Worm (Caenorhabditis elegans) whole organism, young adult: Measurements from ENCODE around the gene unc-27.
A peak's percentile ranks its signal among the peaks of the same experiment; 100 is the strongest.

Source experiments
- B0019.2 ChIP-seq: fragments of 200-800 bp; sonication (Bioruptor generic); conservative IDR thresholded peaks from 2 replicates; pipeline ENCODE4 v1.3.6; 2022; ENCODE audit warnings: missing genetic modification reagents, missing genetic modification characterization, missing compliant biosample characterization
- B0261.1 ChIP-seq: sonication (generic microtip); optimal IDR thresholded peaks from 2 replicates; lab custom pipeline; 2016; ENCODE audit warnings: mild to moderate bottlenecking, missing genetic modification characterization, moderate library complexity, missing compliant biosample characterization
- C06A6.2 ChIP-seq: fragments of 200-800 bp; sonication (Bioruptor generic); conservative IDR thresholded peaks from 2 replicates; pipeline ENCODE4 v1.3.6; 2022; ENCODE audit warnings: missing genetic modification characterization, missing compliant biosample characterization
- C17E4.6 ChIP-seq: fragments of 200-800 bp; sonication (Bioruptor generic); IDR thresholded peaks from 2 replicates; pipeline ENCODE4 v1.3.6; 2022; ENCODE audit warnings: missing genetic modification reagents, missing genetic modification characterization, missing compliant biosample characterization
- D2030.7 ChIP-seq: fragments of 200-800 bp; sonication (Bioruptor generic); IDR thresholded peaks from 2 replicates; pipeline ENCODE4 v1.3.6; 2022; ENCODE audit warnings: missing genetic modification reagents, missing genetic modification characterization, missing compliant biosample characterization
- F10E7.11 ChIP-seq: sonication (generic microtip); optimal IDR thresholded peaks from 2 replicates; lab custom pipeline; 2017; ENCODE audit warnings: mild to moderate bottlenecking, missing genetic modification characterization, moderate library complexity, missing compliant biosample characterization
- F37B4.10 ChIP-seq: fragments of 200-800 bp; sonication (Bioruptor generic); IDR thresholded peaks from 2 replicates; pipeline ENCODE4 v1.3.6; 2022; ENCODE audit warnings: missing genetic modification characterization, missing compliant biosample characterization
- F39B2.1 ChIP-seq: fragments of 200-800 bp; sonication (Bioruptor generic); IDR thresholded peaks from 2 replicates; pipeline ENCODE4 v1.3.6; 2022; ENCODE audit warnings: missing genetic modification reagents, missing genetic modification characterization, missing compliant biosample characterization
- F57A8.1 ChIP-seq: fragments of 200-800 bp; sonication (Bioruptor generic); optimal IDR thresholded peaks from 2 replicates; lab custom pipeline; 2018; ENCODE audit warnings: mild to moderate bottlenecking, missing genetic modification characterization, moderate library complexity, missing compliant biosample characterization
- F57C9.4 ChIP-seq: sonication (generic microtip); optimal IDR thresholded peaks from 2 replicates; lab custom pipeline; 2017; ENCODE audit warnings: mild to moderate bottlenecking, missing genetic modification characterization, missing compliant biosample characterization
- K11D2.4 ChIP-seq: fragments of 200-800 bp; sonication (Bioruptor generic); IDR thresholded peaks from 2 replicates; pipeline ENCODE4 v1.3.6; 2022; ENCODE audit warnings: missing genetic modification reagents, missing genetic modification characterization, missing compliant biosample characterization
- K12H6.12 ChIP-seq: fragments of 200-800 bp; sonication (Bioruptor generic); optimal IDR thresholded peaks from 2 replicates; lab custom pipeline; 2018; ENCODE audit warnings: mild to moderate bottlenecking, missing genetic modification characterization, missing compliant biosample characterization
- Y56A3A.18 ChIP-seq: fragments of 200-800 bp; sonication (Bioruptor generic); IDR thresholded peaks from 2 replicates; pipeline ENCODE4 v1.3.6; 2022; ENCODE audit warnings: missing genetic modification reagents, missing genetic modification characterization, missing compliant biosample characterization
- akir-1 ChIP-seq: fragments of 200-800 bp; sonication (Bioruptor generic); optimal IDR thresholded peaks from 2 replicates; lab custom pipeline; 2018; ENCODE audit warnings: mild to moderate bottlenecking, missing genetic modification characterization, moderate library complexity, missing compliant biosample characterization
- ama-1 ChIP-seq, 3 experiments: fragments of 150-350 bp in 1 of 3; sonication (generic microtip) in 2 of 3; optimal IDR thresholded peaks; 2 replicates each; lab custom pipeline; 2014 to 2018; ENCODE audit warnings: missing biosample characterization in 2 of 3, missing genetic modification characterization in 2 of 3, missing genetic modification reagents in 2 of 3
- aptf-2 ChIP-seq: fragments of 200-800 bp; sonication (Bioruptor generic); conservative IDR thresholded peaks from 2 replicates; pipeline ENCODE4 v1.3.6; 2022; ENCODE audit warnings: missing genetic modification reagents, missing genetic modification characterization, missing compliant biosample characterization
- athp-1 ChIP-seq: sonication (generic microtip); optimal IDR thresholded peaks from 2 replicates; lab custom pipeline; 2017; ENCODE audit warnings: mild to moderate bottlenecking, missing genetic modification characterization, missing compliant biosample characterization
- attf-3 ChIP-seq: fragments of 200-800 bp; sonication (Bioruptor generic); conservative IDR thresholded peaks from 2 replicates; pipeline ENCODE4 v1.3.6; 2022; ENCODE audit warnings: missing genetic modification reagents, missing genetic modification characterization, missing compliant biosample characterization
- bed-1 ChIP-seq: fragments of 200-800 bp; sonication (Bioruptor generic); IDR thresholded peaks from 2 replicates; pipeline ENCODE4 v1.3.6; 2022; ENCODE audit warnings: missing genetic modification reagents, missing genetic modification characterization, missing compliant biosample characterization
- ceh-40 ChIP-seq: fragments of 200-800 bp; sonication (Bioruptor generic); IDR thresholded peaks from 2 replicates; pipeline ENCODE4 v1.3.6; 2022; ENCODE audit warnings: missing genetic modification characterization, missing compliant biosample characterization
- ceh-58 ChIP-seq: fragments of 200-800 bp; sonication (Bioruptor generic); IDR thresholded peaks from 2 replicates; pipeline ENCODE4 v1.3.6; 2022; ENCODE audit warnings: missing genetic modification characterization, missing compliant biosample characterization
- ceh-79 ChIP-seq: sonication (generic microtip); optimal IDR thresholded peaks from 2 replicates; lab custom pipeline; 2017; ENCODE audit warnings: mild to moderate bottlenecking, missing genetic modification characterization, missing compliant biosample characterization
- chd-7 ChIP-seq: sonication (generic microtip); optimal IDR thresholded peaks from 2 replicates; lab custom pipeline; 2016; ENCODE audit warnings: mild to moderate bottlenecking, missing genetic modification characterization, moderate library complexity, missing compliant biosample characterization
- dox-1 ChIP-seq: fragments of 200-800 bp; sonication (Bioruptor generic); IDR thresholded peaks from 2 replicates; pipeline ENCODE4 v1.3.6; 2022; ENCODE audit warnings: missing genetic modification reagents, missing genetic modification characterization, missing compliant biosample characterization
- dpff-1 ChIP-seq: sonication (generic microtip); optimal IDR thresholded peaks from 2 replicates; lab custom pipeline; 2017; ENCODE audit warnings: mild to moderate bottlenecking, missing genetic modification characterization, missing compliant biosample characterization
- dpl-1 ChIP-seq: fragments of 150-350 bp; optimal IDR thresholded peaks from 2 replicates; lab custom pipeline; 2014; ENCODE audit warnings: missing biosample characterization, missing genetic modification reagents, missing genetic modification characterization
- egl-18 ChIP-seq: fragments of 200-800 bp; sonication (Bioruptor generic); IDR thresholded peaks from 2 replicates; pipeline ENCODE4 v1.3.6; 2022; ENCODE audit warnings: missing genetic modification reagents, missing genetic modification characterization, missing compliant biosample characterization
- egl-44 ChIP-seq: fragments of 200-800 bp; sonication (Bioruptor generic); IDR thresholded peaks from 2 replicates; pipeline ENCODE4 v1.3.6; 2022; ENCODE audit warnings: missing genetic modification reagents, missing genetic modification characterization, missing compliant biosample characterization
- ekl-4 ChIP-seq: fragments of 200-800 bp; sonication (Bioruptor generic); IDR thresholded peaks from 2 replicates; pipeline ENCODE4 v1.3.6; 2022; ENCODE audit warnings: missing genetic modification reagents, missing genetic modification characterization, missing compliant biosample characterization
- fkh-3 ChIP-seq: sonication (generic microtip); optimal IDR thresholded peaks from 2 replicates; lab custom pipeline; 2016; ENCODE audit warnings: mild to moderate bottlenecking, missing genetic modification characterization, missing compliant biosample characterization
- him-1 ChIP-seq: sonication (generic microtip); optimal IDR thresholded peaks from 2 replicates; lab custom pipeline; 2016; ENCODE audit warnings: missing genotype, missing genetic modification reagents, missing genetic modification characterization, missing compliant biosample characterization
- hmg-1.2 ChIP-seq: fragments of 200-800 bp; sonication (Bioruptor generic); IDR thresholded peaks from 2 replicates; pipeline ENCODE4 v1.3.6; 2022; ENCODE audit warnings: missing genetic modification reagents, missing genetic modification characterization, missing compliant biosample characterization
- lin-26 ChIP-seq: fragments of 200-800 bp; sonication (Bioruptor generic); IDR thresholded peaks from 2 replicates; pipeline ENCODE4 v1.3.6; 2022; ENCODE audit warnings: missing genetic modification reagents, missing genetic modification characterization, missing compliant biosample characterization
- lin-40 ChIP-seq: sonication (generic microtip); optimal IDR thresholded peaks from 2 replicates; lab custom pipeline; 2016; ENCODE audit warnings: missing genetic modification characterization, mild to moderate bottlenecking, missing compliant biosample characterization, missing genotype, missing genetic modification reagents
- madf-3 ChIP-seq: fragments of 200-800 bp; sonication (Bioruptor generic); IDR thresholded peaks from 2 replicates; pipeline ENCODE4 v1.3.6; 2022; ENCODE audit warnings: missing genetic modification reagents, missing genetic modification characterization, missing compliant biosample characterization
- mes-4 ChIP-seq: sonication (generic microtip); optimal IDR thresholded peaks from 2 replicates; lab custom pipeline; 2016; ENCODE audit warnings: missing genotype, missing genetic modification characterization, missing compliant biosample characterization
- mxl-1 ChIP-seq: sonication (generic microtip); optimal IDR thresholded peaks from 2 replicates; lab custom pipeline; 2016; ENCODE audit warnings: missing genetic modification characterization, missing compliant biosample characterization
- nhr-120 ChIP-seq: fragments of 200-800 bp; sonication (Bioruptor generic); IDR thresholded peaks from 2 replicates; pipeline ENCODE4 v1.3.6; 2022; ENCODE audit warnings: missing genetic modification characterization, missing compliant biosample characterization
- nhr-27 ChIP-seq: fragments of 200-800 bp; sonication (Bioruptor generic); optimal IDR thresholded peaks from 2 replicates; lab custom pipeline; 2018; ENCODE audit warnings: mild to moderate bottlenecking, missing genetic modification characterization, moderate library complexity, missing compliant biosample characterization
- nhr-90 ChIP-seq: sonication (generic microtip); optimal IDR thresholded peaks from 2 replicates; lab custom pipeline; 2016; ENCODE audit warnings: missing genotype, mild to moderate bottlenecking, missing genetic modification characterization, missing compliant biosample characterization
- snpc-4 ChIP-seq, 5 experiments: fragments of 150-350 bp in 1 of 5; sonication (generic microtip) in 4 of 5; optimal IDR thresholded peaks; 2 replicates each; lab custom pipeline; 2014 to 2018; ENCODE audit warnings: missing genetic modification characterization in 5 of 5, missing biosample characterization in 3 of 5, antibody characterized with exemption in 2 of 5, mild to moderate bottlenecking in 2 of 5, missing compliant biosample characterization in 2 of 5, missing genotype in 2 of 5, moderate library complexity in 2 of 5, missing genetic modification reagents in 1 of 5
- tbx-9 ChIP-seq: sonication (generic microtip); optimal IDR thresholded peaks from 2 replicates; lab custom pipeline; 2016; ENCODE audit warnings: borderline replicate concordance, missing genetic modification characterization, inconsistent platforms, missing compliant biosample characterization
- unc-130 ChIP-seq: sonication (generic microtip); optimal IDR thresholded peaks from 2 replicates; lab custom pipeline; 2016; ENCODE audit warnings: missing genetic modification reagents, missing genetic modification characterization, missing compliant biosample characterization
- unc-62 ChIP-seq: fragments of 150-350 bp; optimal IDR thresholded peaks from 2 replicates; lab custom pipeline; 2014; ENCODE audit warnings: missing biosample characterization, missing genetic modification reagents, missing genetic modification characterization
- ztf-18 ChIP-seq: sonication (generic microtip); optimal IDR thresholded peaks from 2 replicates; lab custom pipeline; 2016; ENCODE audit warnings: missing genotype, mild to moderate bottlenecking, missing genetic modification characterization, missing compliant biosample characterization
- ztf-22 ChIP-seq: fragments of 200-800 bp; sonication (Bioruptor generic); optimal IDR thresholded peaks from 2 replicates; lab custom pipeline; 2018; ENCODE audit warnings: mild to moderate bottlenecking, missing genetic modification characterization, moderate library complexity, missing compliant biosample characterization
- ztf-25 ChIP-seq: fragments of 200-800 bp; sonication (Bioruptor generic); IDR thresholded peaks from 2 replicates; pipeline ENCODE4 v1.3.6; 2022; ENCODE audit warnings: missing genetic modification reagents, missing genetic modification characterization, missing compliant biosample characterization
- ztf-26 ChIP-seq: sonication (generic microtip); optimal IDR thresholded peaks from 2 replicates; lab custom pipeline; 2017; ENCODE audit warnings: missing genetic modification characterization, missing compliant biosample characterization
- ztf-28 ChIP-seq: fragments of 200-800 bp; sonication (Bioruptor generic); IDR thresholded peaks from 2 replicates; pipeline ENCODE4 v1.3.6; 2022; ENCODE audit warnings: missing genetic modification reagents, missing genetic modification characterization, missing compliant biosample characterization

The unc-27 gene

ce11 chrX:8838176-8838575 lies 48.9 kb downstream of the unc-27 start (continued):
- TF ChIP-seq Y56A3A.18 (GFP tag; lab: Robert Waterston, UW) (0 out of 2 replicates have a peak, but pooled peaks have one; percentile 80), dpl-1 (GFP tag; lab: Kevin White, UChicago) (no peak), unc-130 (GFP tag; lab: Kevin White, UChicago) (no peak), F39B2.1 (GFP tag; lab: Robert Waterston, UW) (no peak), lin-40 (no peak), F37B4.10 (GFP tag; lab: Robert Waterston, UW) (no peak), K12H6.12 (tag; lab: Kevin White, UChicago) (no peak), ztf-18 (tag; lab: Kevin White, UChicago) (peak; percentile 55), ceh-79 (no peak), ztf-22 (GFP tag; lab: Kevin White, UChicago) (no peak), B0261.1 (tag; lab: Kevin White, UChicago) (peak; percentile 70), athp-1 (tag; lab: Kevin White, UChicago) (no peak), nhr-120 (no peak), B0019.2 (GFP tag; lab: Robert Waterston, UW) (no peak), F57C9.4 (tag; lab: Kevin White, UChicago) (no peak), aptf-2 (no peak), unc-62 (GFP tag; lab: Kevin White, UChicago) (no peak), attf-3 (no peak), him-1 (tag; lab: Kevin White, UChicago) (peak; percentile 45), C17E4.6 (GFP tag; lab: Robert Waterston, UW) (no peak), ztf-26 (tag; lab: Kevin White, UChicago) (no peak), K11D2.4 (no peak), hmg-1.2 (GFP tag; lab: Robert Waterston, UW) (peak; percentile 58), mes-4 (tag; lab: Kevin White, UChicago) (no peak), snpc-4 (GFP tag; optimal IDR thresholded peaks at IDR 0.05; lab: Kevin White, UChicago) (peak; percentile 21), snpc-4 (tag; optimal IDR thresholded peaks at IDR 0.05; lab: Kevin White, UChicago) (peak in 2 of 4 experiments; percentile 42 to 64), nhr-27 (no peak), nhr-90 (peak; percentile 40), lin-26 (peak; percentile 92), madf-3 (GFP tag; lab: Robert Waterston, UW) (0 out of 2 replicates have a peak, but pooled peaks have one; percentile 46), dpff-1 (tag; lab: Kevin White, UChicago) (no peak), ztf-28 (GFP tag; lab: Robert Waterston, UW) (0 out of 2 replicates have a peak, but pooled peaks have one; percentile 69), ama-1 (optimal IDR thresholded peaks at IDR 0.05; lab: Kevin White, UChicago) (no peak), ama-1 (GFP tag; optimal IDR thresholded peaks at IDR 0.05; lab: Kevin White, UChicago) (peak; percentile 27 to 55), ztf-25 (peak; percentile 66; the same call in 1 of the 2 replicates), ceh-58 (GFP tag; lab: Robert Waterston, UW) (no peak), ceh-40 (0 out of 2 replicates have a peak, but pooled peaks have one; percentile 65), F10E7.11 (no peak), F57A8.1 (GFP tag; lab: Kevin White, UChicago) (no peak), fkh-3 (tag; lab: Kevin White, UChicago) (no peak), tbx-9 (tag; lab: Kevin White, UChicago) (no peak), C06A6.2 (no peak), D2030.7 (GFP tag; lab: Robert Waterston, UW) (peak; percentile 66), egl-44 (GFP tag; lab: Robert Waterston, UW) (peak; percentile 65; the same call in 1 of the 2 replicates), ekl-4 (GFP tag; lab: Robert Waterston, UW) (no peak), mxl-1 (tag; lab: Kevin White, UChicago) (peak; percentile 26), dox-1 (GFP tag; lab: Robert Waterston, UW) (0 out of 2 replicates have a peak, but pooled peaks have one; percentile 47), bed-1 (GFP tag; lab: Robert Waterston, UW) (0 out of 2 replicates have a peak, but pooled peaks have one; percentile 49), chd-7 (tag; lab: Kevin White, UChicago) (no peak), akir-1 (GFP tag; lab: Kevin White, UChicago) (no peak), egl-18 (GFP tag; lab: Robert Waterston, UW) (no peak)
